Worm (Caenorhabditis elegans) whole organism, midembryonic: ENCODE results near the gene nish-1.

Source experiments
- flt-1 ChIP-seq: fragments of 200-800 bp; sonication (Bioruptor generic); IDR thresholded peaks from 2 replicates; pipeline ENCODE4 v1.3.6; 2022; ENCODE audit warnings: missing genetic modification characterization, missing compliant biosample characterization
- klf-2 ChIP-seq: fragments of 200-800 bp; sonication (Bioruptor generic); conservative IDR thresholded peaks from 2 replicates; pipeline ENCODE4 v1.3.6; 2022; ENCODE audit warnings: missing genetic modification reagents, missing genetic modification characterization, missing compliant biosample characterization
- med-1 ChIP-seq: sonication (generic microtip); optimal IDR thresholded peaks from 2 replicates; lab custom pipeline; 2017; ENCODE audit warnings: missing genetic modification characterization, mild to moderate bottlenecking, missing compliant biosample characterization, antibody characterized with exemption, missing genetic modification reagents; ENCODE audit not compliant: insufficient read depth
- ref-1 ChIP-seq: fragments of 200-800 bp; sonication (Bioruptor generic); conservative IDR thresholded peaks from 2 replicates; pipeline ENCODE4 v1.3.6; 2022; ENCODE audit warnings: missing genetic modification reagents, missing genetic modification characterization, missing compliant biosample characterization
- ztf-29 ChIP-seq: fragments of 200-800 bp; sonication (Bioruptor generic); IDR thresholded peaks from 2 replicates; pipeline ENCODE4 v1.3.6; 2022; ENCODE audit warnings: missing genetic modification reagents, missing genetic modification characterization, missing compliant biosample characterization

- no peak for TF ChIP-seq klf-2 (GFP tag; lab: Robert Waterston, UW)
- TF ChIP-seq ref-1: no peak
- no peak for TF ChIP-seq flt-1 (GFP tag; lab: Robert Waterston, UW)
- TF ChIP-seq med-1 (GFP tag; lab: Kevin White, UChicago): no peak
- TF ChIP-seq ztf-29 (GFP tag; lab: Robert Waterston, UW): peak; percentile 67; the same call in 1 of the 2 replicates
Observed at ce11 chrIV:10867370-10868146, 3.4 kb downstream of the nish-1 start.
